Fruit fly (Drosophila melanogaster): ENCODE data around the gene FucTA.
A peak's percentile ranks its signal among the peaks of the same experiment; 100 is the strongest.

The FucTA gene

DNA sequence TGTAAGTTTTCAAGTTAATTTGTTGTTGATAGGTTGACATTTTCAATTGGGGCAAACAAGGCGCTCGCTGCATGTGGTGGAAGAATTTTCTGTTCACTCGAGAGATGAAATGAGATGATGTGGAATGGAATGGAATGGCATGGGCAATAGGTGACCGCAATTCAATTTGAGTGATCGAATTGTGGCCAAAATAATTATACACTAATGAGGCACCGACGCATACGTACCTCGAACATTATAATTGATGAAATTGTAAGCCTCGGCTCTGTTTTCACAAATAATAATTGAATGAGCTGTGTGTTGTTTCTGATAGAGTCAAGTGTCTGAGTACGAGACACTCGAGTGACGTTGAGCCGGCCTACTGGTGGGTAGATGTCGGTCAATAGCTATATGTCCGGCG is 51.0 kb downstream of the FucTA start:
- TF ChIP-seq CG8159 (tag; optimal IDR thresholded peaks at IDR 0.05) = no peak
- TF ChIP-seq gl (tag; optimal IDR thresholded peaks at IDR 0.05) = no peak
- TF ChIP-seq Pif1A (GFP tag; optimal IDR thresholded peaks at IDR 0.05) = no peak
- TF ChIP-seq CG34367 (tag; optimal IDR thresholded peaks at IDR 0.05) = no peak
- no peak for TF ChIP-seq CG15710 (tag; optimal IDR thresholded peaks at IDR 0.05)
- no peak for TF ChIP-seq Snoo (tag; optimal IDR thresholded peaks at IDR 0.05)
- TF ChIP-seq Pif1B (GFP tag; optimal IDR thresholded peaks at IDR 0.05) = no peak
- no peak for TF ChIP-seq CG17806 (tag; optimal IDR thresholded peaks at IDR 0.05)
- TF ChIP-seq CG12605 (GFP tag; IDR thresholded peaks at IDR 0.05) = no peak
- TF ChIP-seq Ets98B (GFP tag; IDR thresholded peaks at IDR 0.05) = no peak
- no peak for TF ChIP-seq fd96Ca (GFP tag; IDR thresholded peaks at IDR 0.05)
- TF ChIP-seq CG10348 (GFP tag; IDR thresholded peaks at IDR 0.05) = no peak
- no peak for TF ChIP-seq rn (GFP tag; IDR thresholded peaks at IDR 0.05)
- TF ChIP-seq CG8301 (tag; optimal IDR thresholded peaks at IDR 0.05) = no peak
- no peak for TF ChIP-seq D1 (tag; optimal IDR thresholded peaks at IDR 0.05)

DNA sequence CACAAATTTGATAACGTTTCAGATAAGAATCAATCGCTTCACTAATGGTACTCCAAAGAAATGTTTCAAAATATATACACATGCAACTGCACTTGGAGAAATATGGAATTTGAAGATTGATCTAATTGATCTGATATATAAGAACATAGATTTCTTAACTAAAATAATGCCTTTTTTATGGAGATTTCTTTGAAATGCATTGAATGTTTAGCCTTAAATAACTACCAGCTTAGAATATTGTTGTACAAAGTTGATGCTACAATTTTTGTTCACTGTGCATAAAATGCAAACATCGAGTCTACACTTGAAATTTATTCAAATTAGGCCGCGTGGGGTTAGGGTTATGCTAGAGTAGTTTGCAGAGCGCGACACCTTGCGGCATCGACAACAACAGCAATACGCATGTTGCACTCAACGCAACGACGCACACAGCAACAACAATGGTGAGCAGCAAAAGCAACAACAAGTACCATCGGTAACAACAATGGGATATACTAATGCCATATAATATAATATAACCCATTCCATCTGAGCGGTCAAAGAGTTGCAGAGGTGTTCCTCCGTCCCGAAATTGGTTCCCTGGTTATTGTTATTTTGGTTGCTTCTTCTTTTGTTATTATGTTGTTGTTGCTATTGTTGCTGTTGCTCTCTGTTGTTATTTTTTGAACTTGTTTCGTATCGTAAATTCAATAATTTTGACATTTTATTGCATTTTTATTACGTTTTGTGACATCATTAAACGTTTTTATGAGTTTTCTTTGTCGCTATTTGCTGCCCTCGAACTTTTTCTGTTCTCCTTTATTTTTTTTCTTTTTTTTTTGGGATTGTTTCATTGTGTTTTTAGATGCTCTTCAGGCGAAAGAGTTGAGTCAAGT is 52.5 kb downstream of the FucTA start:
- TF ChIP-seq gl (tag; optimal IDR thresholded peaks at IDR 0.05) (no peak), EcR (GFP tag; optimal IDR thresholded peaks at IDR 0.05) (no peak), CG8301 (tag; optimal IDR thresholded peaks at IDR 0.05) (no peak)

DNA sequence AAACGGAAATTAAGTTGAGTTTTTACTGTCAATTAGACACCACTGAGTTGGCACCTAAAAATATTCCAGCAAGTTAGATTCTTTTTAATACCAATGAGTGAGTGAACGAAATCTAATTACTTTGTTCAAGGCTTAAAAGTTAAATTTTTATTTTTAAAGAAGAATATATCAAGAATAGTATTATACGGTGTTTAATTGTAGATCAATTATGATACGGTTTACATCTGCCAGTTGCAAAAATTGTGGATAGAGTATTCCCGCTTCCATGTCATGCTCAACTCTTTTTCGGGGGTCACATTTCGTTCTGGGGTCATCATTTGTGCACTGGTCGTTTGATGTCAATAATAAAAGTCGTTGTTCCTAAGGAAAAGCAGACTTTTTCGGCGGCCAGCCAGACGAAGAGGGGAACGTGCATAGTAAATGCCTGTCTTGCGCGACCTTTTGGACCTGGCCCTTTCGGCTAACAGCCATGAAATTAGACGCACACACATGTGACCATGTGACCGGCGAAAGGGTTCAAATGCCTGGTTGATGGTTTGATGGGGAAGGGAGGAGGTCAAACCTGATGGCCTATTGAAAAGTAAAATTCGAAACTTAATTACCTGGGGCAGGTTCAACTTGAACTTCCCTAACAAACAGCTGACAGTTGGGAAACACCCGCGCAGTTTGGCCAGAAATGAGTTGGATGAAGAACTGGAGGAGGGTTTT is 53.5 kb downstream of the FucTA start:
- no peak for TF ChIP-seq rn (GFP tag; IDR thresholded peaks at IDR 0.05)

DNA sequence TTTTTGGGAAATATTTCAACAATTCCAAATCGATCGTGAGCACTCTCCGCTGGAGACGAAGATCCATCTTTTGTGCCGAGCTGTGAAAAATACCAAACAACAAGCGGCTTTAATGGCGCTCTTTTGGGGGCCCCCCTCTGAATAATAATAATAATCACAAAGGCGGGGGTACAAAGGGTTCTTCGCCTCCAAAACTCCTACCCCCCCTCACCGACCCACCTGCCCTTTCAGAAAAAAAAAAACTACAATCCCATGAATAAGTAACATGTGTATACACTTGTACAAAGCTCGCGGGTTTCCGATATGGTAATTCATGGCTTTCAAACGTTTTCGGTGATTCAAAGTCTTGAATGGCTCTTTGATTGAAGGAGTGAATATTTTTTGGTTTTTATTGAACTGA is 54.4 kb downstream of the FucTA start:
- TF ChIP-seq D1 (tag; optimal IDR thresholded peaks at IDR 0.05) (no peak), CG9948 (tag; optimal IDR thresholded peaks at IDR 0.05) (no peak), CG32121 (GFP tag; IDR thresholded peaks at IDR 0.05) (no peak), fd96Ca (GFP tag; IDR thresholded peaks at IDR 0.05) (no peak), CG14655 (GFP tag; optimal IDR thresholded peaks at IDR 0.05) (no peak), CG13204 (GFP tag; optimal IDR thresholded peaks at IDR 0.05) (no peak), Snoo (tag; optimal IDR thresholded peaks at IDR 0.05) (no peak), CG4496 (GFP tag; IDR thresholded peaks at IDR 0.05) (no peak), Ets98B (GFP tag; IDR thresholded peaks at IDR 0.05) (no peak), Pif1A (GFP tag; optimal IDR thresholded peaks at IDR 0.05) (no peak), gl (tag; optimal IDR thresholded peaks at IDR 0.05) (no peak)

DNA sequence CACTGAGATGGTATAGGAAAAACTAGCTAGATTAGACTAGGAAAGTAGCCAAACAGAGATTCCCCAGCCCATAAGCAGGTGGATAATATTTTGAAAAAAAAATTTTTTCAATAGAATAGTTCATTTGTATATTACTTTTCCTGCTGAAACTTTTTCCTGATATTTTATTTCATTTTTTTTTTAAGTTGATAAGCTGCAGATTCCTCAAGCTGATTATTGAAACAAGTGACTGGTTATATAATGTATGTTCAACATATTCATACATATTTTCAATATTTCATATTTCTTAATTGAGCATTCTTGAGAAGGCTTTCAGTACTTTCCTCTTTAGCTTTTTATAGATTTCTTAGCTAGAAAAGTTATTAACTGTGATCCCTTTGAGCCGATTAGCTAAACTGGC is 56.2 kb downstream of the FucTA start:
- peak; percentile 11 for TF ChIP-seq CG14655 (GFP tag; optimal IDR thresholded peaks at IDR 0.05)
- TF ChIP-seq rn (GFP tag; IDR thresholded peaks at IDR 0.05) = no peak

DNA sequence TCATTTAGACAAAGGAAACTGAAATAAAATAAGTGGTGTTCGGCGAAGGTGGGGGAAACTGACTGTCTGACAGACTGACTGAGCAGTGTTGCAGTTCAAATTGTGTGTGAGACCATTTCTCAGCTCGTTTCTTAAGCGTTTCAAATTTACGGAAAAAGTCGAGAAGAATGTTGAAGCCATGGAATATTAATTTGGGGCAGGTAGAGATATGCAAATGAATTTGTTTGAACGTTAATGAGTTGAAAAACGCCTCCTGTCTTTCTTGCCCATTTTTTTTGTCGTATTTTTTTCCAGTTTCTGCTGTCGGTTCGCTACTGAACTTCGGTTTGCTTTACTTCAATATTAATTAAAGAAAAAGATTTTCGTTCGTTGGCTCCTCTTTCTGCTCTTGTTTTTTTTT is 56.6 kb downstream of the FucTA start:
- TF ChIP-seq CG8159 (tag; optimal IDR thresholded peaks at IDR 0.05) (no peak), Snoo (tag; optimal IDR thresholded peaks at IDR 0.05) (no peak), Ets98B (GFP tag; IDR thresholded peaks at IDR 0.05) (no peak), CG15710 (tag; optimal IDR thresholded peaks at IDR 0.05) (no peak), D1 (tag; optimal IDR thresholded peaks at IDR 0.05) (no peak)
